Worm (Caenorhabditis elegans): Measurements from ENCODE around the gene acr-16.

DNA sequence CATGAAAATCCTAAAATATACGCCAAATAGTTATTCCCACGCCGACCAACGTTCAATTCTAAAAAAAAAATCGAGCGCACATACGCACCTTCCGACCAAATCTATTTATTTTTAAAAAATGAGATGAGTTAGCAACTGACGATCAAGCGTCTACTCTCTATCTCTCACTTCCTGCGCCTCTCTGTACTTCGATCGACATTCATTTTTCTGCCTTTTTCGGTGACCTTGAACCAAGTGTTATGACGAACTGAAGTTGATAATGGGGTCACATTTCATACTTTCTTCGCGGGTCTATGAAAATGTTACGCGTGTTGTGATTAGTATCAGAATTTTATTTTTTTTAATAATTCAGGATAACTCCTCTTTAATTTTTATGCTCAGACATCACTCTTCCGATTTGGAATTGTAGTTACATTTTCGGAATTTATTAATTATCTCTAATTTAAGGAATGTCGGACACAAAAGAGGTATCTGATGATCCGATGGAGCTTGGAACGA lies 46.4 kb downstream of the acr-16 start, which contains the start of gene smk-1:
- TF ChIP-seq him-1 (tag; optimal IDR thresholded peaks at IDR 0.05) (no peak), W03F9.2 (tag; optimal IDR thresholded peaks at IDR 0.05) (no peak), dao-5 (tag; optimal IDR thresholded peaks at IDR 0.05) (no peak)
